Fruit fly (Drosophila melanogaster): ENCODE results near the gene Actn.

Gene Actn

dm6 chrX:2087501-2087900, 45.4 kb upstream of the Actn start:
- peak; percentile 81 for TF ChIP-seq Hr4 (GFP tag; optimal IDR thresholded peaks at IDR 0.05)
- no peak for TF ChIP-seq cyc (GFP tag; optimal IDR thresholded peaks at IDR 0.05)
- peak; percentile 86 for TF ChIP-seq CG8119 (GFP tag; IDR thresholded peaks at IDR 0.05)
- no peak for TF ChIP-seq Blimp-1 (GFP tag; optimal IDR thresholded peaks at IDR 0.05)
- TF ChIP-seq eg (GFP tag; IDR thresholded peaks at IDR 0.05), result peak; percentile 92
- no peak for TF ChIP-seq Ets21C (GFP tag; optimal IDR thresholded peaks at IDR 0.05)
- no peak for TF ChIP-seq Eip75B (GFP tag; optimal IDR thresholded peaks at IDR 0.05)
- no peak for TF ChIP-seq CG8632 (GFP tag; optimal IDR thresholded peaks at IDR 0.05)
- TF ChIP-seq CG10631 (GFP tag; optimal IDR thresholded peaks at IDR 0.05), result peak; percentile 42
- peak; percentile 82 for TF ChIP-seq Eip78C (GFP tag)
- TF ChIP-seq CG32006 (GFP tag; optimal IDR thresholded peaks at IDR 0.05), result peak; percentile 76
- TF ChIP-seq CG15336 (GFP tag; IDR thresholded peaks at IDR 0.05), result peak; percentile 89
- TF ChIP-seq CG8319 (GFP tag; optimal IDR thresholded peaks at IDR 0.05), result no peak
- no peak for TF ChIP-seq Met (GFP tag; optimal IDR thresholded peaks at IDR 0.05)
- no peak for TF ChIP-seq dsx (GFP tag; optimal IDR thresholded peaks at IDR 0.05; ENCODE audit: poor library complexity, severe bottlenecking)
- TF ChIP-seq acj6 (GFP tag; optimal IDR thresholded peaks at IDR 0.05), result no peak
- peak; percentile 69 for TF ChIP-seq Lpt (GFP tag; optimal IDR thresholded peaks at IDR 0.05)
- no peak for TF ChIP-seq CG1621 (tag; optimal IDR thresholded peaks at IDR 0.05)
- peak; percentile 64 for TF ChIP-seq achi (GFP tag; optimal IDR thresholded peaks at IDR 0.05)
- no peak for TF ChIP-seq CG6792 (GFP tag; optimal IDR thresholded peaks at IDR 0.05)
- TF ChIP-seq Smox (GFP tag; optimal IDR thresholded peaks at IDR 0.05), result no peak
- TF ChIP-seq CG10669 (GFP tag; optimal IDR thresholded peaks at IDR 0.05), result no peak
- no peak for TF ChIP-seq CG6854 (GFP tag; optimal IDR thresholded peaks at IDR 0.05)
- TF ChIP-seq Eip93F (GFP tag; optimal IDR thresholded peaks at IDR 0.05), result no peak
- no peak for TF ChIP-seq CG16779 (tag; optimal IDR thresholded peaks at IDR 0.05)
- peak; percentile 49 for TF ChIP-seq pdm3 (GFP tag; optimal IDR thresholded peaks at IDR 0.05)
- peak; percentile 63 for TF ChIP-seq CG4318 (GFP tag; optimal IDR thresholded peaks at IDR 0.05)
- peak; percentile 16 for TF ChIP-seq Sox14 (GFP tag; optimal IDR thresholded peaks at IDR 0.05)
- peak; percentile 73 for TF ChIP-seq dac (GFP tag; optimal IDR thresholded peaks at IDR 0.05)
- no peak for TF ChIP-seq lz (GFP tag; optimal IDR thresholded peaks at IDR 0.05)
- no peak for TF ChIP-seq Hr38 (GFP tag; optimal IDR thresholded peaks at IDR 0.05)
- peak; percentile 46 for TF ChIP-seq OdsH (GFP tag; optimal IDR thresholded peaks at IDR 0.05)
- TF ChIP-seq topi (GFP tag; optimal IDR thresholded peaks at IDR 0.05), result no peak
- no peak for TF ChIP-seq Sox15 (GFP tag; optimal IDR thresholded peaks at IDR 0.05)
- no peak for TF ChIP-seq fkh (GFP tag; optimal IDR thresholded peaks at IDR 0.05)
- TF ChIP-seq ss (GFP tag; optimal IDR thresholded peaks at IDR 0.05), result no peak
- no peak for TF ChIP-seq salr (GFP tag; optimal IDR thresholded peaks at IDR 0.05)
- no peak for TF ChIP-seq CG6808 (GFP tag; optimal IDR thresholded peaks at IDR 0.05)
- TF ChIP-seq CG11902 (GFP tag; optimal IDR thresholded peaks at IDR 0.05), result no peak
- peak; percentile 37 for TF ChIP-seq Hr39 (GFP tag; optimal IDR thresholded peaks at IDR 0.05)
- TF ChIP-seq CG3919 (GFP tag; optimal IDR thresholded peaks at IDR 0.05), result peak; percentile 58
- peak; percentile 2 for TF ChIP-seq esn (GFP tag; optimal IDR thresholded peaks at IDR 0.05)
- TF ChIP-seq Sox102F (GFP tag; optimal IDR thresholded peaks at IDR 0.05), result no peak
- TF ChIP-seq CG11762 (GFP tag; optimal IDR thresholded peaks at IDR 0.05; ENCODE audit: insufficient read depth), result no peak
- TF ChIP-seq CG31627 (GFP tag; optimal IDR thresholded peaks at IDR 0.05), result no peak
- peak; percentile 75 for TF ChIP-seq Gug (GFP tag; IDR thresholded peaks at IDR 0.05)
- no peak for TF ChIP-seq CG34406 (GFP tag; optimal IDR thresholded peaks at IDR 0.05)
- no peak for TF ChIP-seq CG9139 (GFP tag; optimal IDR thresholded peaks at IDR 0.05)
- peak; percentile 81 for TF ChIP-seq CG6276 (GFP tag; optimal IDR thresholded peaks at IDR 0.05)
- TF ChIP-seq vri (GFP tag; optimal IDR thresholded peaks at IDR 0.05), result no peak
- peak; percentile 58 for TF ChIP-seq net (GFP tag; optimal IDR thresholded peaks at IDR 0.05)
- TF ChIP-seq Ets96B (tag; optimal IDR thresholded peaks at IDR 0.05), result no peak
- no peak for TF ChIP-seq CG3032 (tag; optimal IDR thresholded peaks at IDR 0.05)
